Fruit fly (Drosophila melanogaster) whole organism: Measurements from ENCODE around the gene Sgs7.

Experiments
- CG8478 ChIP-seq: fragments of >200 bp; optimal IDR thresholded peaks from 2 replicates; lab custom pipeline; 2018; ENCODE audit warnings: inconsistent platforms
- Dll ChIP-seq: fragments of >200 bp; optimal IDR thresholded peaks from 2 replicates; lab custom pipeline; 2017
- EcR ChIP-seq, 2 experiments: fragments of >200 bp; optimal IDR thresholded peaks; 2 replicates each; lab custom pipeline; 2017; ENCODE audit warnings: missing biosample characterization in 2 of 2, missing genetic modification characterization in 2 of 2, missing genetic modification reagents in 2 of 2
- usp ChIP-seq: fragments of >200 bp; optimal IDR thresholded peaks from 2 replicates; lab custom pipeline; 2017; ENCODE audit warnings: missing biosample characterization, missing genetic modification characterization, mixed read lengths

- TF ChIP-seq EcR (GFP tag; optimal IDR thresholded peaks at IDR 0.05; lab: Kevin White, UChicago) (no peak), CG8478 (no peak), usp (GFP tag; lab: Kevin White, UChicago) (no peak), Dll (lab: Kevin White, UChicago) (no peak)
These were observed 23.6 kb upstream of the Sgs7 start for dm6 chr3L:11485956-11486609.
